Worm (Caenorhabditis elegans) whole organism, young adult: ENCODE data around the gene C16D9.6.

Experiments
- B0035.1 ChIP-seq: sonication (generic microtip); optimal IDR thresholded peaks from 2 replicates; lab custom pipeline; 2016; ENCODE audit warnings: missing genetic modification characterization, mild to moderate bottlenecking, missing compliant biosample characterization, missing genotype, missing genetic modification reagents
- B0336.3 ChIP-seq: fragments of 200-800 bp; sonication (Bioruptor generic); IDR thresholded peaks from 2 replicates; pipeline ENCODE4 v1.3.6; 2022; ENCODE audit warnings: missing genetic modification characterization, missing compliant biosample characterization
- C06A6.2 ChIP-seq: fragments of 200-800 bp; sonication (Bioruptor generic); conservative IDR thresholded peaks from 2 replicates; pipeline ENCODE4 v1.3.6; 2022; ENCODE audit warnings: missing genetic modification characterization, missing compliant biosample characterization
- D2030.7 ChIP-seq: fragments of 200-800 bp; sonication (Bioruptor generic); IDR thresholded peaks from 2 replicates; pipeline ENCODE4 v1.3.6; 2022; ENCODE audit warnings: missing genetic modification reagents, missing genetic modification characterization, missing compliant biosample characterization
- F23B12.7 ChIP-seq: sonication (generic microtip); optimal IDR thresholded peaks from 2 replicates; lab custom pipeline; 2017; ENCODE audit warnings: missing genetic modification characterization, mild to moderate bottlenecking, missing compliant biosample characterization, antibody characterized with exemption, moderate library complexity; ENCODE audit not compliant: insufficient read depth
- F52B5.7 ChIP-seq: sonication (generic microtip); optimal IDR thresholded peaks from 2 replicates; lab custom pipeline; 2016; ENCODE audit warnings: mild to moderate bottlenecking, missing genetic modification characterization, missing compliant biosample characterization
- F55B11.4 ChIP-seq: sonication (generic microtip); optimal IDR thresholded peaks from 2 replicates; lab custom pipeline; 2016; ENCODE audit warnings: missing compliant biosample characterization, missing genetic modification characterization, borderline replicate concordance; ENCODE audit not compliant: insufficient read depth
- F57A8.1 ChIP-seq: fragments of 200-800 bp; sonication (Bioruptor generic); optimal IDR thresholded peaks from 2 replicates; lab custom pipeline; 2018; ENCODE audit warnings: mild to moderate bottlenecking, missing genetic modification characterization, moderate library complexity, missing compliant biosample characterization
- F57C9.4 ChIP-seq: sonication (generic microtip); optimal IDR thresholded peaks from 2 replicates; lab custom pipeline; 2017; ENCODE audit warnings: mild to moderate bottlenecking, missing genetic modification characterization, missing compliant biosample characterization
- Y53G8AR.9 ChIP-seq: fragments of 200-800 bp; sonication (Bioruptor generic); conservative IDR thresholded peaks from 2 replicates; pipeline ENCODE4 v1.3.6; 2022; ENCODE audit warnings: missing genetic modification reagents, missing genetic modification characterization, missing compliant biosample characterization
- Y95B8A.8 ChIP-seq: fragments of 200-800 bp; sonication (Bioruptor generic); IDR thresholded peaks from 2 replicates; pipeline ENCODE4 v1.3.6; 2022; ENCODE audit warnings: missing genetic modification reagents, missing genetic modification characterization, missing compliant biosample characterization
- ZK185.1 ChIP-seq: sonication (generic microtip); optimal IDR thresholded peaks from 2 replicates; lab custom pipeline; 2016; ENCODE audit warnings: mild to moderate bottlenecking, missing genetic modification characterization, missing compliant biosample characterization; ENCODE audit not compliant: poor library complexity, severe bottlenecking
- ama-1 ChIP-seq, 3 experiments: fragments of 150-350 bp in 1 of 3; sonication (generic microtip) in 2 of 3; optimal IDR thresholded peaks; 2 replicates each; lab custom pipeline; 2014 to 2018; ENCODE audit warnings: missing biosample characterization in 2 of 3, missing genetic modification characterization in 2 of 3, missing genetic modification reagents in 2 of 3
- attf-6 ChIP-seq: fragments of 200-800 bp; sonication (Bioruptor generic); IDR thresholded peaks from 2 replicates; pipeline ENCODE4 v1.3.6; 2022; ENCODE audit warnings: missing genetic modification reagents, missing genetic modification characterization, missing compliant biosample characterization
- cebp-1 ChIP-seq, 2 experiments: fragments of 200-800 bp in 1 of 2; sonication (Bioruptor generic) in 1 of 2; sonication (generic microtip) in 1 of 2; IDR thresholded peaks in 1 of 2; optimal IDR thresholded peaks in 1 of 2; 2 replicates each; pipeline versions ENCODE4 v1.3.6 to Lab custom; 2017 to 2022; ENCODE audit warnings: missing compliant biosample characterization in 2 of 2, missing genetic modification characterization in 2 of 2, mild to moderate bottlenecking in 1 of 2, missing genetic modification reagents in 1 of 2, moderate library complexity in 1 of 2
- ceh-100 ChIP-seq: fragments of 200-800 bp; sonication (Bioruptor generic); IDR thresholded peaks from 2 replicates; pipeline ENCODE4 v1.3.6; 2022; ENCODE audit warnings: missing genetic modification reagents, missing genetic modification characterization, missing compliant biosample characterization
- ceh-91 ChIP-seq: fragments of 200-800 bp; sonication (Bioruptor generic); IDR thresholded peaks from 2 replicates; pipeline ENCODE4 v1.3.6; 2022; ENCODE audit warnings: missing genetic modification reagents, missing genetic modification characterization, missing compliant biosample characterization
- die-1 ChIP-seq: sonication (generic microtip); optimal IDR thresholded peaks from 2 replicates; lab custom pipeline; 2016; ENCODE audit warnings: missing genotype, mild to moderate bottlenecking, missing genetic modification characterization, missing compliant biosample characterization
- dox-1 ChIP-seq: fragments of 200-800 bp; sonication (Bioruptor generic); IDR thresholded peaks from 2 replicates; pipeline ENCODE4 v1.3.6; 2022; ENCODE audit warnings: missing genetic modification reagents, missing genetic modification characterization, missing compliant biosample characterization
- dpl-1 ChIP-seq: fragments of 150-350 bp; optimal IDR thresholded peaks from 2 replicates; lab custom pipeline; 2014; ENCODE audit warnings: missing biosample characterization, missing genetic modification reagents, missing genetic modification characterization
- egl-44 ChIP-seq: fragments of 200-800 bp; sonication (Bioruptor generic); IDR thresholded peaks from 2 replicates; pipeline ENCODE4 v1.3.6; 2022; ENCODE audit warnings: missing genetic modification reagents, missing genetic modification characterization, missing compliant biosample characterization
- ets-4 ChIP-seq: fragments of 200-800 bp; sonication (Bioruptor generic); optimal IDR thresholded peaks from 2 replicates; lab custom pipeline; 2018; ENCODE audit warnings: mild to moderate bottlenecking, missing genetic modification characterization, missing compliant biosample characterization
- him-1 ChIP-seq: sonication (generic microtip); optimal IDR thresholded peaks from 2 replicates; lab custom pipeline; 2016; ENCODE audit warnings: missing genotype, missing genetic modification reagents, missing genetic modification characterization, missing compliant biosample characterization
- hsf-1 ChIP-seq: fragments of 200-800 bp; sonication (Bioruptor generic); IDR thresholded peaks from 2 replicates; pipeline ENCODE4 v1.3.6; 2022; ENCODE audit warnings: missing genetic modification reagents, missing genetic modification characterization, missing compliant biosample characterization
- lin-40 ChIP-seq: sonication (generic microtip); optimal IDR thresholded peaks from 2 replicates; lab custom pipeline; 2016; ENCODE audit warnings: missing genetic modification characterization, mild to moderate bottlenecking, missing compliant biosample characterization, missing genotype, missing genetic modification reagents
- lsl-1 ChIP-seq: fragments of 200-800 bp; sonication (Bioruptor generic); optimal IDR thresholded peaks from 2 replicates; lab custom pipeline; 2018; ENCODE audit warnings: mild to moderate bottlenecking, missing genetic modification characterization, moderate library complexity, missing compliant biosample characterization
- madf-10 ChIP-seq: sonication (generic microtip); optimal IDR thresholded peaks from 2 replicates; lab custom pipeline; 2016; ENCODE audit warnings: mild to moderate bottlenecking, missing genetic modification characterization, missing compliant biosample characterization
- madf-6 ChIP-seq: fragments of 200-800 bp; sonication (Bioruptor generic); IDR thresholded peaks from 2 replicates; pipeline ENCODE4 v1.3.6; 2022; ENCODE audit warnings: missing genetic modification reagents, missing genetic modification characterization, missing compliant biosample characterization
- madf-8 ChIP-seq: fragments of 200-800 bp; sonication (Bioruptor generic); conservative IDR thresholded peaks from 2 replicates; pipeline ENCODE4 v1.3.6; 2022; ENCODE audit warnings: missing genetic modification reagents, missing genetic modification characterization, missing compliant biosample characterization
- mxl-1 ChIP-seq: sonication (generic microtip); optimal IDR thresholded peaks from 2 replicates; lab custom pipeline; 2016; ENCODE audit warnings: missing genetic modification characterization, missing compliant biosample characterization
- nfyb-1 ChIP-seq: fragments of 200-800 bp; sonication (Bioruptor generic); IDR thresholded peaks from 2 replicates; pipeline ENCODE4 v1.3.6; 2022; ENCODE audit warnings: missing genetic modification reagents, missing genetic modification characterization, missing compliant biosample characterization
- nhr-80 ChIP-seq: sonication (generic microtip); optimal IDR thresholded peaks from 2 replicates; lab custom pipeline; 2016; ENCODE audit warnings: missing genetic modification characterization, missing compliant biosample characterization
- nhr-90 ChIP-seq: sonication (generic microtip); optimal IDR thresholded peaks from 2 replicates; lab custom pipeline; 2016; ENCODE audit warnings: missing genotype, mild to moderate bottlenecking, missing genetic modification characterization, missing compliant biosample characterization
- pbrm-1 ChIP-seq: fragments of 200-800 bp; sonication (Bioruptor generic); IDR thresholded peaks from 2 replicates; pipeline ENCODE4 v1.3.6; 2022; ENCODE audit warnings: missing genetic modification reagents, missing genetic modification characterization, missing compliant biosample characterization
- repo-1 ChIP-seq: sonication (generic microtip); optimal IDR thresholded peaks from 2 replicates; lab custom pipeline; 2017; ENCODE audit warnings: mild to moderate bottlenecking, missing genetic modification characterization, missing compliant biosample characterization
- rpc-1 ChIP-seq, 2 experiments: fragments of 150-350 bp in 1 of 2; sonication (generic microtip) in 1 of 2; optimal IDR thresholded peaks; 2 replicates each; lab custom pipeline; 2014 to 2018; ENCODE audit warnings: missing biosample characterization in 1 of 2, missing genetic modification characterization in 1 of 2, missing genetic modification reagents in 1 of 2, missing genotype in 1 of 2
- snpc-1.1 ChIP-seq: sonication (generic microtip); optimal IDR thresholded peaks from 2 replicates; lab custom pipeline; 2017; ENCODE audit warnings: missing genetic modification characterization, mild to moderate bottlenecking, missing compliant biosample characterization, antibody characterized with exemption, moderate library complexity, missing genotype, missing genetic modification reagents; ENCODE audit not compliant: insufficient read depth
- somi-1 ChIP-seq: fragments of 200-800 bp; sonication (Bioruptor generic); optimal IDR thresholded peaks from 2 replicates; lab custom pipeline; 2018; ENCODE audit warnings: mild to moderate bottlenecking, missing genetic modification characterization, missing compliant biosample characterization
- tbp1 ChIP-seq: fragments of 200-800 bp; sonication (Bioruptor generic); optimal IDR thresholded peaks from 2 replicates; lab custom pipeline; 2018; ENCODE audit warnings: mild to moderate bottlenecking, missing genetic modification characterization, missing compliant biosample characterization
- tlf-1 ChIP-seq: fragments of 200-800 bp; sonication (Bioruptor generic); optimal IDR thresholded peaks from 2 replicates; lab custom pipeline; 2018; ENCODE audit warnings: mild to moderate bottlenecking, missing genetic modification characterization, missing compliant biosample characterization
- xnd-1 ChIP-seq: sonication (generic microtip); optimal IDR thresholded peaks from 2 replicates; lab custom pipeline; 2016; ENCODE audit warnings: missing genotype, missing genetic modification reagents, missing genetic modification characterization, missing compliant biosample characterization
- zfh-2 ChIP-seq: fragments of 200-800 bp; sonication (Bioruptor generic); conservative IDR thresholded peaks from 2 replicates; pipeline ENCODE4 v1.3.6; 2022; ENCODE audit warnings: missing genetic modification reagents, missing genetic modification characterization, missing compliant biosample characterization
- ztf-26 ChIP-seq: sonication (generic microtip); optimal IDR thresholded peaks from 2 replicates; lab custom pipeline; 2017; ENCODE audit warnings: missing genetic modification characterization, missing compliant biosample characterization
- ztf-28 ChIP-seq: fragments of 200-800 bp; sonication (Bioruptor generic); IDR thresholded peaks from 2 replicates; pipeline ENCODE4 v1.3.6; 2022; ENCODE audit warnings: missing genetic modification reagents, missing genetic modification characterization, missing compliant biosample characterization
- ztf-3 ChIP-seq: fragments of 200-800 bp; sonication (Bioruptor generic); optimal IDR thresholded peaks from 2 replicates; lab custom pipeline; 2018; ENCODE audit warnings: mild to moderate bottlenecking, missing genetic modification characterization, missing compliant biosample characterization

C16D9.6 gene

ce11 chrV:8247311-8248105 lies 2.6 kb downstream of the C16D9.6 start (continued):
- TF ChIP-seq snpc-1.1 (tag; lab: Kevin White, UChicago) (peak; percentile 99), C06A6.2 (GFP tag; lab: Robert Waterston, UW) (no peak), madf-6 (GFP tag; lab: Robert Waterston, UW) (peak; percentile 89), ztf-26 (tag; lab: Kevin White, UChicago) (peak; percentile 16), madf-10 (peak; percentile 39), ZK185.1 (tag; lab: Kevin White, UChicago) (peak; percentile 39), lsl-1 (GFP tag; lab: Kevin White, UChicago) (peak; percentile 67), F55B11.4 (tag; lab: Kevin White, UChicago) (no peak), ztf-3 (GFP tag; lab: Kevin White, UChicago) (peak; percentile 46), nhr-80 (tag; lab: Kevin White, UChicago) (peak; percentile 16), tbp1 (GFP tag; lab: Kevin White, UChicago) (peak; percentile 88), zfh-2 (no peak), ceh-100 (peak; percentile 60; the same call in 1 of the 2 replicates), F57A8.1 (GFP tag; lab: Kevin White, UChicago) (no peak), B0035.1 (tag; lab: Kevin White, UChicago) (peak; percentile 46), repo-1 (tag; lab: Kevin White, UChicago) (peak; percentile 79), ama-1 (optimal IDR thresholded peaks at IDR 0.05; lab: Kevin White, UChicago) (peak; percentile 94), ama-1 (GFP tag; optimal IDR thresholded peaks at IDR 0.05; lab: Kevin White, UChicago) (peak in 1 of 2 experiments; percentile 72), lin-40 (peak; percentile 43), nhr-90 (tag; lab: Kevin White, UChicago) (peak; percentile 16), D2030.7 (GFP tag; lab: Robert Waterston, UW) (peak; percentile 96), ets-4 (GFP tag; lab: Kevin White, UChicago) (no peak), B0336.3 (GFP tag; lab: Robert Waterston, UW) (peak; percentile 84), F23B12.7 (tag; lab: Kevin White, UChicago) (peak; percentile 86), dpl-1 (GFP tag; lab: Kevin White, UChicago) (no peak), Y53G8AR.9 (GFP tag; lab: Robert Waterston, UW) (peak; percentile 82), dox-1 (peak; percentile 84; the same call in 1 of the 2 replicates), him-1 (tag; lab: Kevin White, UChicago) (peak; percentile 97), ztf-28 (GFP tag; lab: Robert Waterston, UW) (no peak), somi-1 (peak; percentile 11), F57C9.4 (no peak), rpc-1 (optimal IDR thresholded peaks at IDR 0.05; lab: Kevin White, UChicago) (peak; percentile 60), rpc-1 (tag; optimal IDR thresholded peaks at IDR 0.05; lab: Kevin White, UChicago) (peak; percentile 80), tlf-1 (peak; percentile 71), pbrm-1 (GFP tag; lab: Robert Waterston, UW) (peak; percentile 98), madf-8 (GFP tag; lab: Robert Waterston, UW) (peak; percentile 53), die-1 (tag; lab: Kevin White, UChicago) (peak; percentile 49), cebp-1 (GFP tag; IDR thresholded peaks at IDR 0.05; lab: Robert Waterston, UW) (no peak), cebp-1 (tag; optimal IDR thresholded peaks at IDR 0.05; lab: Kevin White, UChicago) (peak; percentile 25), attf-6 (GFP tag; lab: Robert Waterston, UW) (peak; percentile 94), Y95B8A.8 (GFP tag; lab: Robert Waterston, UW) (peak; percentile 75; the same call in 1 of the 2 replicates), F52B5.7 (tag; lab: Kevin White, UChicago) (no peak), ceh-91 (GFP tag; lab: Robert Waterston, UW) (0 out of 2 replicates have a peak, but pooled peaks have one; percentile 24), xnd-1 (tag; lab: Kevin White, UChicago) (peak; percentile 68), nfyb-1 (peak; percentile 64; the same call in 1 of the 2 replicates), mxl-1 (tag; lab: Kevin White, UChicago) (peak; percentile 42), hsf-1 (GFP tag; lab: Robert Waterston, UW) (peak; percentile 91), egl-44 (0 out of 2 replicates have a peak, but pooled peaks have one; percentile 34)
